Worm (Caenorhabditis elegans): ENCODE data around the gene Y53F4B.25.

- TF ChIP-seq nhr-11 (tag; optimal IDR thresholded peaks at IDR 0.05) = no peak
- TF ChIP-seq unc-3 (GFP tag; conservative IDR thresholded peaks at IDR 0.05) = no peak
- no peak for TF ChIP-seq unc-3 (tag; optimal IDR thresholded peaks at IDR 0.05)
- TF ChIP-seq ceh-2 (tag; optimal IDR thresholded peaks at IDR 0.05) = no peak
- TF ChIP-seq fkh-10 (GFP tag; optimal IDR thresholded peaks at IDR 0.05) = no peak
- no peak for TF ChIP-seq fkh-6 (tag; optimal IDR thresholded peaks at IDR 0.05)
- no peak for TF ChIP-seq sdc-2 (tag; optimal IDR thresholded peaks at IDR 0.05)
- TF ChIP-seq F13H6.1 (tag; optimal IDR thresholded peaks at IDR 0.05) = no peak
- TF ChIP-seq unc-55 (GFP tag; optimal IDR thresholded peaks at IDR 0.05) = no peak
- TF ChIP-seq ceh-6 (GFP tag; optimal IDR thresholded peaks at IDR 0.05) = no peak
- no peak for TF ChIP-seq unc-86 (tag; optimal IDR thresholded peaks at IDR 0.05)
- TF ChIP-seq pag-3 (tag; optimal IDR thresholded peaks at IDR 0.05; ENCODE audit: borderline replicate concordance) = no peak
- TF ChIP-seq ama-1 (optimal IDR thresholded peaks at IDR 0.05) = no peak
Observed at ce11 chrII:15173174-15173573, 37.2 kb downstream of the Y53F4B.25 start.
